Fruit fly (Drosophila melanogaster): ENCODE data around the gene LpR2.
A peak's percentile ranks its signal among the peaks of the same experiment; 100 is the strongest.

Gene LpR2

dm6 chr3R:25775269-25775668 is 35.0 kb upstream of the LpR2 start, which contains the start of the genes CG17197 and CG17198:
Gene CG17197, minus strand, starts transcription at chr3R:25775369.
Gene CG17198, minus strand, starts transcription at chr3R:25775369.
- no peak for TF ChIP-seq Rel (GFP tag; optimal IDR thresholded peaks at IDR 0.05)
- TF ChIP-seq Rel (tag; optimal IDR thresholded peaks at IDR 0.05) = no peak
- TF ChIP-seq foxo (GFP tag; optimal IDR thresholded peaks at IDR 0.05) = no peak
- TF ChIP-seq OdsH (GFP tag; optimal IDR thresholded peaks at IDR 0.05) = no peak
- no peak for TF ChIP-seq Dfd (GFP tag; optimal IDR thresholded peaks at IDR 0.05)
- no peak for TF ChIP-seq usp (GFP tag; optimal IDR thresholded peaks at IDR 0.05)
- TF ChIP-seq dmrt93B (GFP tag; optimal IDR thresholded peaks at IDR 0.05) = no peak
- TF ChIP-seq woc (GFP tag; optimal IDR thresholded peaks at IDR 0.05) = no peak
- TF ChIP-seq Abd-B (GFP tag; optimal IDR thresholded peaks at IDR 0.05) = no peak
- no peak for TF ChIP-seq sv (GFP tag; optimal IDR thresholded peaks at IDR 0.05)
- no peak for TF ChIP-seq dsf (GFP tag; optimal IDR thresholded peaks at IDR 0.05; ENCODE audit: borderline replicate concordance)

dm6 chr3R:25763005-25763404 is 22.7 kb upstream of the LpR2 start, which contains the start of gene LpR1:
Gene LpR1, minus strand, starts transcription at chr3R:25763105.
- TF ChIP-seq ey (GFP tag; optimal IDR thresholded peaks at IDR 0.05) (no peak), Hr83 (GFP tag; optimal IDR thresholded peaks at IDR 0.05; ENCODE audit: poor library complexity, severe bottlenecking) (no peak), Abd-B (GFP tag; optimal IDR thresholded peaks at IDR 0.05) (no peak), CG32264 (GFP tag; optimal IDR thresholded peaks at IDR 0.05) (no peak), jim (GFP tag; optimal IDR thresholded peaks at IDR 0.05) (no peak), br (GFP tag; optimal IDR thresholded peaks at IDR 0.05) (no peak), fru (GFP tag; optimal IDR thresholded peaks at IDR 0.05) (no peak)

dm6 chr3R:25762005-25762764 is 21.9 kb upstream of the LpR2 start:
- TF ChIP-seq Hr83 (GFP tag; optimal IDR thresholded peaks at IDR 0.05; ENCODE audit: poor library complexity, severe bottlenecking) (no peak), dsf (GFP tag; optimal IDR thresholded peaks at IDR 0.05; ENCODE audit: borderline replicate concordance) (no peak), CG9705 (GFP tag; optimal IDR thresholded peaks at IDR 0.05) (no peak), sv (GFP tag; optimal IDR thresholded peaks at IDR 0.05) (no peak), pan (optimal IDR thresholded peaks at IDR 0.05) (no peak), OdsH (GFP tag; optimal IDR thresholded peaks at IDR 0.05) (no peak), lola (GFP tag; optimal IDR thresholded peaks at IDR 0.05) (no peak), dmrt93B (GFP tag; optimal IDR thresholded peaks at IDR 0.05) (no peak), h (GFP tag; optimal IDR thresholded peaks at IDR 0.05) (no peak), Mio (GFP tag; optimal IDR thresholded peaks at IDR 0.05) (no peak), Sp1 (GFP tag; optimal IDR thresholded peaks at IDR 0.05) (no peak)

- TF ChIP-seq Myc (optimal IDR thresholded peaks at IDR 0.05) = no peak
- no peak for TF ChIP-seq lola (GFP tag; optimal IDR thresholded peaks at IDR 0.05)
- peak; percentile 2 to 9 for TF ChIP-seq dl (GFP tag; optimal IDR thresholded peaks at IDR 0.05; ENCODE audit: insufficient read depth in 1 of 2, partially characterized antibody in 2 of 2)
- peak; percentile 1 for TF ChIP-seq Sp1 (GFP tag; optimal IDR thresholded peaks at IDR 0.05)
- TF ChIP-seq Jra (GFP tag; optimal IDR thresholded peaks at IDR 0.05) = peak; percentile 26
- TF ChIP-seq sage (GFP tag; optimal IDR thresholded peaks at IDR 0.05) = no peak
- no peak for TF ChIP-seq fru (GFP tag; optimal IDR thresholded peaks at IDR 0.05)
- peak; percentile 49 for TF ChIP-seq rgr (GFP tag; optimal IDR thresholded peaks at IDR 0.05)
- no peak for TF ChIP-seq Hr78 (GFP tag; optimal IDR thresholded peaks at IDR 0.05)
- peak; percentile 9 for TF ChIP-seq Rel (GFP tag; optimal IDR thresholded peaks at IDR 0.05)
- TF ChIP-seq Rel (tag; optimal IDR thresholded peaks at IDR 0.05) = no peak
- TF ChIP-seq OdsH (GFP tag; optimal IDR thresholded peaks at IDR 0.05) = no peak
- TF ChIP-seq h (GFP tag; optimal IDR thresholded peaks at IDR 0.05) = peak; percentile 21
- no peak for TF ChIP-seq HLH106 (tag; optimal IDR thresholded peaks at IDR 0.05)
- TF ChIP-seq CrebA (GFP tag; optimal IDR thresholded peaks at IDR 0.05; ENCODE audit: borderline replicate concordance) = peak; percentile 56
- TF ChIP-seq dsf (GFP tag; optimal IDR thresholded peaks at IDR 0.05; ENCODE audit: borderline replicate concordance) = no peak
- TF ChIP-seq ey (GFP tag; optimal IDR thresholded peaks at IDR 0.05) = peak; percentile 5
- peak; percentile 47 for TF ChIP-seq Hnf4 (GFP tag; optimal IDR thresholded peaks at IDR 0.05)
- no peak for TF ChIP-seq psq (GFP tag; optimal IDR thresholded peaks at IDR 0.05)
- peak; percentile 55 for TF ChIP-seq Hr83 (GFP tag; optimal IDR thresholded peaks at IDR 0.05; ENCODE audit: poor library complexity, severe bottlenecking)
- peak; percentile 40 for TF ChIP-seq Dif (GFP tag; optimal IDR thresholded peaks at IDR 0.05; ENCODE audit: partially characterized antibody)
- no peak for TF ChIP-seq tai (GFP tag; optimal IDR thresholded peaks at IDR 0.05)
- peak; percentile 78 for TF ChIP-seq jim (GFP tag; optimal IDR thresholded peaks at IDR 0.05)
- TF ChIP-seq GATAd (GFP tag; optimal IDR thresholded peaks at IDR 0.05) = peak; percentile 59
- peak; percentile 15 for TF ChIP-seq Vsx2 (GFP tag; optimal IDR thresholded peaks at IDR 0.05; ENCODE audit: partially characterized antibody)
- TF ChIP-seq CG32264 (GFP tag; optimal IDR thresholded peaks at IDR 0.05) = peak; percentile 57
Observed at dm6 chr3R:25760190-25760589, 19.9 kb upstream of the LpR2 start.
